Worm (Caenorhabditis elegans): ENCODE data around the gene memi-2.

Gene memi-2

ce11 chrIV:13412845-13413383 is 12.6 kb upstream of the memi-2 start, which contains the start of gene gcl-1:
Gene gcl-1 (minus strand): TSS chrIV:13412895.
- TF ChIP-seq F13C5.2 (tag; optimal IDR thresholded peaks at IDR 0.05) (no peak), flt-1 (GFP tag; IDR thresholded peaks at IDR 0.05) (no peak), hmg-4 (GFP tag; optimal IDR thresholded peaks at IDR 0.05) (no peak), pes-1 (GFP tag; IDR thresholded peaks at IDR 0.05) (no peak), sea-1 (GFP tag; conservative IDR thresholded peaks at IDR 0.05) (no peak), scrt-1 (GFP tag; IDR thresholded peaks at IDR 0.05) (no peak), hnd-1 (tag; optimal IDR thresholded peaks at IDR 0.05) (no peak), ceh-13 (GFP tag; optimal IDR thresholded peaks at IDR 0.05) (no peak), ceh-36 (tag; optimal IDR thresholded peaks at IDR 0.05) (no peak), B0310.2 (tag; optimal IDR thresholded peaks at IDR 0.05) (no peak), tbx-11 (GFP tag; IDR thresholded peaks at IDR 0.05) (no peak), hmbx-1 (tag; optimal IDR thresholded peaks at IDR 0.05) (no peak), aly-1 (tag; optimal IDR thresholded peaks at IDR 0.05) (no peak), ets-7 (tag; optimal IDR thresholded peaks at IDR 0.05) (no peak), tra-4 (tag; optimal IDR thresholded peaks at IDR 0.05) (no peak)

- no peak for TF ChIP-seq ceh-13 (GFP tag; optimal IDR thresholded peaks at IDR 0.05)
- no peak for TF ChIP-seq tra-4 (tag; optimal IDR thresholded peaks at IDR 0.05)
- TF ChIP-seq ceh-36 (tag; optimal IDR thresholded peaks at IDR 0.05) = no peak
- no peak for TF ChIP-seq B0310.2 (tag; optimal IDR thresholded peaks at IDR 0.05)
- TF ChIP-seq scrt-1 (GFP tag; IDR thresholded peaks at IDR 0.05) = no peak
- TF ChIP-seq tbx-11 (GFP tag; IDR thresholded peaks at IDR 0.05) = no peak
- TF ChIP-seq hmbx-1 (tag; optimal IDR thresholded peaks at IDR 0.05) = no peak
- no peak for TF ChIP-seq ama-1 (optimal IDR thresholded peaks at IDR 0.05)
- TF ChIP-seq hnd-1 (tag; optimal IDR thresholded peaks at IDR 0.05) = no peak
- no peak for TF ChIP-seq ets-7 (tag; optimal IDR thresholded peaks at IDR 0.05)
- TF ChIP-seq F13C5.2 (tag; optimal IDR thresholded peaks at IDR 0.05) = no peak
- TF ChIP-seq pes-1 (GFP tag; IDR thresholded peaks at IDR 0.05) = no peak
- TF ChIP-seq flt-1 (GFP tag; IDR thresholded peaks at IDR 0.05) = no peak
- TF ChIP-seq hmg-4 (GFP tag; optimal IDR thresholded peaks at IDR 0.05) = no peak
- no peak for TF ChIP-seq tbx-37 (GFP tag; conservative IDR thresholded peaks at IDR 0.05)
- no peak for TF ChIP-seq sea-1 (GFP tag; conservative IDR thresholded peaks at IDR 0.05)
- TF ChIP-seq aly-1 (tag; optimal IDR thresholded peaks at IDR 0.05) = no peak
These were observed 7.7 kb upstream of the memi-2 start, which contains the start of gene Y62E10A.19 for ce11 chrIV:13408018-13408417. Gene Y62E10A.19 (minus strand): TSS chrIV:13408306.

ce11 chrIV:13398728-13399127 is 1.6 kb downstream of the memi-2 start, which contains the start of gene Y62E10A.13:
Gene Y62E10A.13 (minus strand): TSS chrIV:13399053.
- TF ChIP-seq hmg-4 (GFP tag; optimal IDR thresholded peaks at IDR 0.05) (no peak), ceh-13 (GFP tag; optimal IDR thresholded peaks at IDR 0.05) (no peak), ama-1 (optimal IDR thresholded peaks at IDR 0.05) (no peak), ets-7 (tag; optimal IDR thresholded peaks at IDR 0.05) (no peak), B0310.2 (tag; optimal IDR thresholded peaks at IDR 0.05) (no peak), F13C5.2 (tag; optimal IDR thresholded peaks at IDR 0.05) (no peak), ceh-36 (tag; optimal IDR thresholded peaks at IDR 0.05) (no peak), sea-1 (GFP tag; conservative IDR thresholded peaks at IDR 0.05) (no peak), hmbx-1 (tag; optimal IDR thresholded peaks at IDR 0.05) (no peak), scrt-1 (GFP tag; IDR thresholded peaks at IDR 0.05) (no peak), flt-1 (GFP tag; IDR thresholded peaks at IDR 0.05) (no peak), tbx-37 (GFP tag; conservative IDR thresholded peaks at IDR 0.05) (no peak), hnd-1 (tag; optimal IDR thresholded peaks at IDR 0.05) (no peak)

- TF ChIP-seq ceh-13 (GFP tag; optimal IDR thresholded peaks at IDR 0.05) (no peak), pes-1 (GFP tag; IDR thresholded peaks at IDR 0.05) (no peak), hmg-4 (GFP tag; optimal IDR thresholded peaks at IDR 0.05) (no peak), tra-4 (tag; optimal IDR thresholded peaks at IDR 0.05) (no peak), hnd-1 (tag; optimal IDR thresholded peaks at IDR 0.05) (no peak), hmbx-1 (tag; optimal IDR thresholded peaks at IDR 0.05) (no peak), aly-1 (tag; optimal IDR thresholded peaks at IDR 0.05) (no peak), B0310.2 (tag; optimal IDR thresholded peaks at IDR 0.05) (no peak), ceh-36 (tag; optimal IDR thresholded peaks at IDR 0.05) (no peak), tbx-11 (GFP tag; IDR thresholded peaks at IDR 0.05) (no peak), tbx-37 (GFP tag; conservative IDR thresholded peaks at IDR 0.05) (no peak), sea-1 (GFP tag; conservative IDR thresholded peaks at IDR 0.05) (no peak), ama-1 (optimal IDR thresholded peaks at IDR 0.05) (no peak)
These were observed 3.9 kb downstream of the memi-2 start for ce11 chrIV:13396375-13396774.

- TF ChIP-seq hmbx-1 (tag; optimal IDR thresholded peaks at IDR 0.05) (no peak), tbx-11 (GFP tag; IDR thresholded peaks at IDR 0.05) (no peak), ceh-13 (GFP tag; optimal IDR thresholded peaks at IDR 0.05) (no peak), ceh-36 (tag; optimal IDR thresholded peaks at IDR 0.05) (no peak), hnd-1 (tag; optimal IDR thresholded peaks at IDR 0.05) (no peak), scrt-1 (GFP tag; IDR thresholded peaks at IDR 0.05) (no peak), F13C5.2 (tag; optimal IDR thresholded peaks at IDR 0.05) (peak; percentile 10), ama-1 (optimal IDR thresholded peaks at IDR 0.05) (no peak), tra-4 (tag; optimal IDR thresholded peaks at IDR 0.05) (no peak), hmg-4 (GFP tag; optimal IDR thresholded peaks at IDR 0.05) (peak; percentile 53)
These were observed 5.1 kb downstream of the memi-2 start for ce11 chrIV:13395255-13395654.

ce11 chrIV:13394686-13395085 is 5.6 kb downstream of the memi-2 start:
- TF ChIP-seq ceh-36 (tag; optimal IDR thresholded peaks at IDR 0.05) (no peak), hnd-1 (tag; optimal IDR thresholded peaks at IDR 0.05) (no peak), flt-1 (GFP tag; IDR thresholded peaks at IDR 0.05) (no peak)

ce11 chrIV:13393246-13393716 is 7.0 kb downstream of the memi-2 start:
- no peak for TF ChIP-seq ets-7 (tag; optimal IDR thresholded peaks at IDR 0.05)

- no peak for TF ChIP-seq sea-1 (GFP tag; conservative IDR thresholded peaks at IDR 0.05)
- no peak for TF ChIP-seq F13C5.2 (tag; optimal IDR thresholded peaks at IDR 0.05)
- TF ChIP-seq ets-7 (tag; optimal IDR thresholded peaks at IDR 0.05) = no peak
- no peak for TF ChIP-seq aly-1 (tag; optimal IDR thresholded peaks at IDR 0.05)
- no peak for TF ChIP-seq tbx-11 (GFP tag; IDR thresholded peaks at IDR 0.05)
- TF ChIP-seq hmg-4 (GFP tag; optimal IDR thresholded peaks at IDR 0.05) = no peak
- no peak for TF ChIP-seq flt-1 (GFP tag; IDR thresholded peaks at IDR 0.05)
- TF ChIP-seq pes-1 (GFP tag; IDR thresholded peaks at IDR 0.05) = no peak
- TF ChIP-seq B0310.2 (tag; optimal IDR thresholded peaks at IDR 0.05) = no peak
- no peak for TF ChIP-seq tbx-37 (GFP tag; conservative IDR thresholded peaks at IDR 0.05)
- TF ChIP-seq ama-1 (optimal IDR thresholded peaks at IDR 0.05) = no peak
- TF ChIP-seq tra-4 (tag; optimal IDR thresholded peaks at IDR 0.05) = no peak
These were observed 8.1 kb downstream of the memi-2 start for ce11 chrIV:13392230-13392629.
